Worm (Caenorhabditis elegans) whole organism, late embryonic: Measurements from ENCODE around the gene ZK546.19.

Experiments used
- ama-1 ChIP-seq: fragments of 150-350 bp; optimal IDR thresholded peaks from 2 replicates; lab custom pipeline; 2014
- fkh-10 ChIP-seq: fragments of 150-350 bp; optimal IDR thresholded peaks from 2 replicates; lab custom pipeline; 2014; ENCODE audit warnings: missing biosample characterization, missing genetic modification reagents, missing genetic modification characterization
- hlh-30 ChIP-seq: sonication (generic microtip); optimal IDR thresholded peaks from 2 replicates; lab custom pipeline; 2017; ENCODE audit warnings: antibody characterized with exemption, missing genetic modification characterization, missing compliant biosample characterization; ENCODE audit not compliant: insufficient read depth
- pha-4 ChIP-seq: fragments of 150-350 bp; optimal IDR thresholded peaks from 2 replicates; lab custom pipeline; 2018; ENCODE audit warnings: missing biosample characterization, missing genetic modification reagents, missing genetic modification characterization
- pqm-1 ChIP-seq: sonication (generic microtip); optimal IDR thresholded peaks from 2 replicates; lab custom pipeline; 2016; ENCODE audit warnings: missing genetic modification characterization, missing compliant biosample characterization
- unc-3 ChIP-seq, 2 experiments: fragments of 200-800 bp in 1 of 2; sonication (Bioruptor generic) in 1 of 2; sonication (generic microtip) in 1 of 2; conservative IDR thresholded peaks in 1 of 2; optimal IDR thresholded peaks in 1 of 2; 2 replicates each; pipeline versions ENCODE4 v1.3.6 to Lab custom; 2016 to 2022; ENCODE audit warnings: missing compliant biosample characterization in 2 of 2, missing genetic modification characterization in 2 of 2, missing genetic modification reagents in 1 of 2
- ztf-16 ChIP-seq: sonication (generic microtip); optimal IDR thresholded peaks from 2 replicates; lab custom pipeline; 2017; ENCODE audit warnings: missing genetic modification characterization, missing compliant biosample characterization

- TF ChIP-seq ama-1 (lab: Kevin White, UChicago), result no peak
- no peak for TF ChIP-seq pha-4
- no peak for TF ChIP-seq hlh-30 (tag; lab: Kevin White, UChicago)
- TF ChIP-seq pqm-1 (tag; lab: Kevin White, UChicago), result no peak
- TF ChIP-seq fkh-10, result no peak
- TF ChIP-seq unc-3 (GFP tag; conservative IDR thresholded peaks at IDR 0.05; lab: Robert Waterston, UW), result no peak
- no peak for TF ChIP-seq unc-3 (tag; optimal IDR thresholded peaks at IDR 0.05; lab: Kevin White, UChicago)
- no peak for TF ChIP-seq ztf-16
Measured at ce11 chrII:4924729-4925128, 16.8 kb upstream of the ZK546.19 start.
